Fruit fly (Drosophila melanogaster): Measurements from ENCODE around the gene CG11696.

CG11696 gene

DNA sequence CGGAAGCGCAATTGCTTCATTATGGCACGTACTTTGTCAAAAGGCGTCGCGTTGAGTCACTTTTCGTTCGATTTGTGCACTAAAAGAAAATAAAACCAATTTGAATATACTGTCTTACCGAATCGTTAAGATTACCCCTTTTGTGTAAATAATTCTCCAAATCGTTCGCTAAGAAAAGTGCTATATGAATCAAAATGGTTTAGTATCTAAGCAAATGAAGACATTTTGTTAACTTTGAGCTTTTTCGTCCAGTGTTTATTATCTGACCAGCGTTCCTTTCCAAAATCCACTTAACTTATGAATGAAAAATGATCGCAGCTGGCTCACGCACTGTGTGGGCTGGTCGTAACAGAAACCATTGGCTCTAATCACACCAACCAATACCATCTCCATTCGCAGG is 23.5 kb upstream of the CG11696 start (continued):
- TF ChIP-seq Kr (GFP tag; optimal IDR thresholded peaks at IDR 0.05) (no peak), CG12744 (GFP tag; optimal IDR thresholded peaks at IDR 0.05) (no peak), emc (GFP tag; optimal IDR thresholded peaks at IDR 0.05) (no peak), repo (GFP tag; optimal IDR thresholded peaks at IDR 0.05) (no peak), CG11085 (GFP tag; IDR thresholded peaks at IDR 0.05) (no peak), Dip2 (GFP tag; IDR thresholded peaks at IDR 0.05) (no peak), zen2 (GFP tag; IDR thresholded peaks at IDR 0.05; ENCODE audit: partially characterized antibody) (no peak), tx (GFP tag; optimal IDR thresholded peaks at IDR 0.05) (no peak), Sox102F (GFP tag; optimal IDR thresholded peaks at IDR 0.05) (peak; percentile 26), CG12769 (tag; optimal IDR thresholded peaks at IDR 0.05) (peak; percentile 65), lov (optimal IDR thresholded peaks at IDR 0.05) (no peak), lov (GFP tag; IDR thresholded peaks at IDR 0.05) (no peak), CG3065 (GFP tag; optimal IDR thresholded peaks at IDR 0.05) (no peak), CG3847 (GFP tag; IDR thresholded peaks at IDR 0.05) (no peak), CG6272 (GFP tag; IDR thresholded peaks at IDR 0.05) (no peak), Mrtf (GFP tag; IDR thresholded peaks at IDR 0.05) (no peak), NfI (GFP tag; optimal IDR thresholded peaks at IDR 0.05) (peak; percentile 22), CG7786 (GFP tag; optimal IDR thresholded peaks at IDR 0.05) (peak; percentile 8), CG14860 (GFP tag; IDR thresholded peaks at IDR 0.05; ENCODE audit: partially characterized antibody) (no peak), en (GFP tag; optimal IDR thresholded peaks at IDR 0.05) (peak; percentile 8), hb (GFP tag; IDR thresholded peaks at IDR 0.05; ENCODE audit: partially characterized antibody) (no peak), Rfx (GFP tag; IDR thresholded peaks at IDR 0.05) (peak; percentile 61), Hr3 (GFP tag; optimal IDR thresholded peaks at IDR 0.05) (no peak), CG6175 (GFP tag; IDR thresholded peaks at IDR 0.05) (no peak), CG18619 (GFP tag; optimal IDR thresholded peaks at IDR 0.05) (no peak), H15 (GFP tag; IDR thresholded peaks at IDR 0.05) (no peak), CG7271 (tag; optimal IDR thresholded peaks at IDR 0.05) (no peak), pan (optimal IDR thresholded peaks at IDR 0.05) (no peak), pan (GFP tag; optimal IDR thresholded peaks at IDR 0.05 in 1 of 2, IDR thresholded peaks at IDR 0.05 in 1 of 2) (no peak), unpg (GFP tag; optimal IDR thresholded peaks at IDR 0.05) (peak; percentile 18), CrebB (tag; optimal IDR thresholded peaks at IDR 0.05) (no peak), dpn (GFP tag; optimal IDR thresholded peaks at IDR 0.05) (peak in 1 of 2 experiments; percentile 24), Dip3 (GFP tag; optimal IDR thresholded peaks at IDR 0.05) (no peak), CG6689 (GFP tag; IDR thresholded peaks at IDR 0.05) (peak; percentile 23; the same call in 1 of the 2 replicates), grau (tag; optimal IDR thresholded peaks at IDR 0.05) (peak; percentile 36), CG15601 (tag; optimal IDR thresholded peaks at IDR 0.05) (no peak), trem (tag; optimal IDR thresholded peaks at IDR 0.05) (no peak), sr (GFP tag; IDR thresholded peaks at IDR 0.05) (no peak), CG17829 (tag; optimal IDR thresholded peaks at IDR 0.05) (no peak), bigmax (GFP tag; optimal IDR thresholded peaks at IDR 0.05) (no peak), Ssrp (tag; optimal IDR thresholded peaks at IDR 0.05) (no peak), CG18764 (GFP tag; optimal IDR thresholded peaks at IDR 0.05) (no peak), exex (tag; optimal IDR thresholded peaks at IDR 0.05) (no peak), Ets65A (GFP tag) (no peak), scrt (GFP tag; optimal IDR thresholded peaks at IDR 0.05) (no peak), CG32532 (GFP tag; IDR thresholded peaks at IDR 0.05) (peak; percentile 47; the same call in 1 of the 2 replicates), CG13894 (tag; optimal IDR thresholded peaks at IDR 0.05) (no peak), ssp (GFP tag; IDR thresholded peaks at IDR 0.05) (no peak), GATAe (GFP tag; conservative IDR thresholded peaks at IDR 0.05) (no peak), MBD-R2 (GFP tag; IDR thresholded peaks at IDR 0.05) (no peak), CoRest (tag; optimal IDR thresholded peaks at IDR 0.05) (peak; percentile 3), toy (GFP tag; IDR thresholded peaks at IDR 0.05) (no peak), chm (GFP tag; IDR thresholded peaks at IDR 0.05) (no peak)

Data from whole organism, embryonic.